Worm (Caenorhabditis elegans): Measurements from ENCODE around the gene T20G5.8.

ce11 chrIII:10202391-10202790 lies 3.2 kb downstream of the T20G5.8 start:
- TF ChIP-seq nhr-237 (tag; optimal IDR thresholded peaks at IDR 0.05) (no peak), nhr-2 (tag; optimal IDR thresholded peaks at IDR 0.05) (no peak), unc-39 (tag; optimal IDR thresholded peaks at IDR 0.05) (no peak), ztf-11 (tag; optimal IDR thresholded peaks at IDR 0.05) (no peak), nhr-12 (tag; optimal IDR thresholded peaks at IDR 0.05) (no peak), elt-3 (tag; optimal IDR thresholded peaks at IDR 0.05) (no peak), ham-2 (GFP tag; optimal IDR thresholded peaks at IDR 0.05) (no peak), nhr-28 (tag; optimal IDR thresholded peaks at IDR 0.05) (no peak), nhr-76 (tag; optimal IDR thresholded peaks at IDR 0.05) (no peak), unc-62 (GFP tag; optimal IDR thresholded peaks at IDR 0.05) (no peak), pha-4 (tag; optimal IDR thresholded peaks at IDR 0.05) (no peak)

Data from whole organism, mixed stage, embryonic.